Fruit fly (Drosophila melanogaster): ENCODE results near the gene Sirt2.

Sirt2 gene

DNA sequence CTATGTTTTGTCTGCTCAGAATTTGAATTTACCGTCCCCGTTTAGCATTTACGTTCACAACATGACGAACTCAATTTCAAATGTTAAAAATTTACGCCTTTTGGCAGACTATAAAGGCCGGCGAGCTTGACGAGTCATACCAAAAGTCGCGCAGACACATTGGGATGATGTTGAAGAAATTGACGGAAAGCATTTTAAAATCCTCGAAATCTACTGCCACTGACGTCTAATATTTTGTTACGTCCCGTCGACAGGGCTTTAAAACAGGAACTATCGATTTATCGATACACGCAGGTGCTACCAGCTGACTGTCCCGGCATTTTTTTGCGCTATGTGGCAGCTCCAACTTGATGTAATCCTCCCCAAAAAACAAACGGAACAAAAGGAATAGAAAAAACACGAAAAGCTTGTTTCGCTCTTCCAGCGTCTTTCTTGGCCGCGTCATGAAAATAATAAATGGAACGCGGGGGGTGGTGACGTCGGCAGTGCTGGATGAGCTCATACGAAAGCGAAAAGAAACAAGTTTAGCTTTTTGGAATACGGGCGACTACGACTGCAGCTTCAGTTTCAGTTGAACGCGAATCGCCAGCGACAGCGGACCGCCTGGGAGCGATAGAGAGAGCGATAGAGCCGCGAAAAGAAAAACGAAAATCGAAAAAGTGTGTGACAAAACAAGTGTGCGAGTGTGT lies 19.1 kb upstream of the Sirt2 start, which contains the start of gene Orp8 (continued):
- no peak for TF ChIP-seq btn (GFP tag; optimal IDR thresholded peaks at IDR 0.05)
- peak; percentile 95 for TF ChIP-seq Atf3 (GFP tag; optimal IDR thresholded peaks at IDR 0.05)
- TF ChIP-seq BEAF-32 (GFP tag; optimal IDR thresholded peaks at IDR 0.05) = peak; percentile 73
- peak; percentile 90 for TF ChIP-seq CG2116 (GFP tag; optimal IDR thresholded peaks at IDR 0.05)
- 0 out of 2 replicates have a peak, but pooled peaks have one; percentile 47 for TF ChIP-seq CG16779 (GFP tag; IDR thresholded peaks at IDR 0.05)
- peak; percentile 43 for TF ChIP-seq CG12299 (tag; optimal IDR thresholded peaks at IDR 0.05)
- peak; percentile 42 for TF ChIP-seq CG6854 (GFP tag; optimal IDR thresholded peaks at IDR 0.05)
- TF ChIP-seq CG31365 (tag; optimal IDR thresholded peaks at IDR 0.05) = no peak
- TF ChIP-seq CG17361 (GFP tag; IDR thresholded peaks at IDR 0.05) = no peak
- TF ChIP-seq cg (GFP tag; optimal IDR thresholded peaks at IDR 0.05) = peak; percentile 80
- peak; percentile 98 for TF ChIP-seq CG9437 (GFP tag; optimal IDR thresholded peaks at IDR 0.05)
- TF ChIP-seq zfh1 (GFP tag; IDR thresholded peaks at IDR 0.05) = 0 out of 3 replicates have a peak, but pooled peaks have one; percentile 10
- TF ChIP-seq sim (GFP tag; IDR thresholded peaks at IDR 0.05) = peak; percentile 6; the same call in 1 of the 2 replicates
- TF ChIP-seq Gsc (GFP tag; IDR thresholded peaks at IDR 0.05) = no peak
- TF ChIP-seq CG6654 (GFP tag; optimal IDR thresholded peaks at IDR 0.05) = no peak
- peak; percentile 1 for TF ChIP-seq ems (GFP tag; optimal IDR thresholded peaks at IDR 0.05)
- no peak for TF ChIP-seq CG43689 (GFP tag; IDR thresholded peaks at IDR 0.05)
- TF ChIP-seq zen (tag; optimal IDR thresholded peaks at IDR 0.05) = no peak
- TF ChIP-seq dpn (GFP tag; optimal IDR thresholded peaks at IDR 0.05) = peak in 1 of 2 experiments; percentile 6
- TF ChIP-seq mirr (GFP tag; optimal IDR thresholded peaks at IDR 0.05) = no peak
- peak; percentile 5 for TF ChIP-seq CG33557 (GFP tag; optimal IDR thresholded peaks at IDR 0.05)
- peak; percentile 40 for TF ChIP-seq CG12659 (GFP tag; optimal IDR thresholded peaks at IDR 0.05)
- TF ChIP-seq lola (GFP tag; optimal IDR thresholded peaks at IDR 0.05) = no peak
- TF ChIP-seq usp (GFP tag; optimal IDR thresholded peaks at IDR 0.05) = no peak
- TF ChIP-seq CG8290 (GFP tag; optimal IDR thresholded peaks at IDR 0.05) = no peak
- peak in 1 of 2 experiments; percentile 29 for TF ChIP-seq CG8290 (tag; optimal IDR thresholded peaks at IDR 0.05)
- TF ChIP-seq Atf6 (GFP tag; IDR thresholded peaks at IDR 0.05) = peak; percentile 53; the same call in 1 of the 2 replicates
- peak; percentile 19 for TF ChIP-seq bcd (GFP tag; optimal IDR thresholded peaks at IDR 0.05)
- no peak for TF ChIP-seq CkIIα-i1 (GFP tag; IDR thresholded peaks at IDR 0.05)
- TF ChIP-seq psq (GFP tag; optimal IDR thresholded peaks at IDR 0.05) = peak; percentile 63
- no peak for TF ChIP-seq CG8924 (tag; optimal IDR thresholded peaks at IDR 0.05)
- no peak; the same call in 1 of the 2 replicates for TF ChIP-seq onecut (GFP tag; IDR thresholded peaks at IDR 0.05)
- TF ChIP-seq hb (GFP tag; IDR thresholded peaks at IDR 0.05; ENCODE audit: partially characterized antibody) = no peak; the same call in 2 of the 3 replicates
- TF ChIP-seq hkb (optimal IDR thresholded peaks at IDR 0.05) = no peak
- peak; percentile 34; the same call in 1 of the 2 replicates for TF ChIP-seq hkb (GFP tag; IDR thresholded peaks at IDR 0.05)
- TF ChIP-seq lab (GFP tag; optimal IDR thresholded peaks at IDR 0.05) = peak; percentile 52
- no peak for TF ChIP-seq ftz-f1 (GFP tag; optimal IDR thresholded peaks at IDR 0.05)
- TF ChIP-seq Abd-B (GFP tag; optimal IDR thresholded peaks at IDR 0.05) = no peak
- peak; percentile 43; the same call in 1 of the 2 replicates for TF ChIP-seq ranshi (GFP tag; IDR thresholded peaks at IDR 0.05)
- TF ChIP-seq org-1 (GFP tag; optimal IDR thresholded peaks at IDR 0.05) = no peak
- TF ChIP-seq CG3407 (GFP tag; optimal IDR thresholded peaks at IDR 0.05) = no peak
- no peak for TF ChIP-seq Hr3 (GFP tag; optimal IDR thresholded peaks at IDR 0.05)
- TF ChIP-seq CG18011 (GFP tag; optimal IDR thresholded peaks at IDR 0.05) = no peak
- TF ChIP-seq sens (GFP tag) = peak; percentile 70
- 0 out of 2 replicates have a peak, but pooled peaks have one; percentile 14 for TF ChIP-seq inv (GFP tag; IDR thresholded peaks at IDR 0.05; ENCODE audit: partially characterized antibody)
- peak; percentile 69 for TF ChIP-seq rib (GFP tag; IDR thresholded peaks at IDR 0.05)
- peak; percentile 65 for TF ChIP-seq CG6765 (GFP tag; optimal IDR thresholded peaks at IDR 0.05)
- TF ChIP-seq CHES-1-like (GFP tag; optimal IDR thresholded peaks at IDR 0.05) = peak; percentile 70
- no peak for TF ChIP-seq CG12071 (GFP tag; optimal IDR thresholded peaks at IDR 0.05)
- no peak for TF ChIP-seq CG30431 (GFP tag; optimal IDR thresholded peaks at IDR 0.05)
